Worm (Caenorhabditis elegans) whole organism, early embryonic: ENCODE data around the gene C01G10.4.

Source experiments
- B0310.2 ChIP-seq: sonication (generic microtip); optimal IDR thresholded peaks from 2 replicates; lab custom pipeline; 2016; ENCODE audit warnings: mild to moderate bottlenecking, missing genetic modification characterization, missing compliant biosample characterization
- ama-1 ChIP-seq: fragments of 150-350 bp; optimal IDR thresholded peaks from 2 replicates; lab custom pipeline; 2014
- hmbx-1 ChIP-seq: sonication (generic microtip); optimal IDR thresholded peaks from 2 replicates; lab custom pipeline; 2016; ENCODE audit warnings: mild to moderate bottlenecking, missing genetic modification characterization, missing compliant biosample characterization
- hmg-4 ChIP-seq: fragments of 200-800 bp; sonication (Bioruptor generic); optimal IDR thresholded peaks from 2 replicates; lab custom pipeline; 2018; ENCODE audit warnings: mild to moderate bottlenecking, missing genetic modification characterization, missing compliant biosample characterization
- sea-1 ChIP-seq: fragments of 200-800 bp; sonication (Bioruptor generic); conservative IDR thresholded peaks from 2 replicates; pipeline ENCODE4 v1.3.6; 2022; ENCODE audit warnings: missing genetic modification characterization, missing compliant biosample characterization
- tbx-37 ChIP-seq: fragments of 200-800 bp; sonication (Bioruptor generic); conservative IDR thresholded peaks from 2 replicates; pipeline ENCODE4 v1.3.6; 2022; ENCODE audit warnings: missing genetic modification reagents, missing genetic modification characterization, missing compliant biosample characterization
- tra-4 ChIP-seq: sonication (generic microtip); optimal IDR thresholded peaks from 2 replicates; lab custom pipeline; 2017; ENCODE audit warnings: missing genetic modification characterization, missing compliant biosample characterization

DNA sequence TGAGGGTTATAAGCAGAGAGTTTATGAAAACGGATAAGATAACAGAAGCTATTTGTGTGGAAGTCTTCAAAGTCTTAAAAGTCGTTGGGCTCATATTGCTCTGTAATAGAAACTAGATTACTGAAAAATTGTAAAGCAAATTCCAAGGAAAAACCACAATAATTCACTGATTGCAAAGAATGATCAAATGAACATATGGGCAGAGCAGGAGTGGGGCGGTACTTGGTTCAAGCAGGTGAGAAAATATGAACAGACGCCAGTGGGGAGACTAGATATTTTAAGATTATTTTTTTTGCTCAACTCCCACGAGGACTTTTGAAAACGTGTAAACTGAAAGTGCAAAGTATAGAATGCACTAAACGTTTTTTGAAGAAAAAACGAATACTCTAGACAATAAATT, 42.9 kb downstream of the C01G10.4 start, which contains the start of gene str-171:
- TF ChIP-seq hmg-4 (GFP tag; lab: Kevin White, UChicago) (no peak), hmbx-1 (no peak), sea-1 (GFP tag; lab: Robert Waterston, UW) (no peak), tbx-37 (GFP tag; lab: Robert Waterston, UW) (no peak), ama-1 (lab: Kevin White, UChicago) (no peak), B0310.2 (no peak), tra-4 (no peak)
